Worm (Caenorhabditis elegans) whole organism, young adult: ENCODE results near the gene phdh-1.

Source experiments
- C17E4.6 ChIP-seq: fragments of 200-800 bp; sonication (Bioruptor generic); IDR thresholded peaks from 2 replicates; pipeline ENCODE4 v1.3.6; 2022; ENCODE audit warnings: missing genetic modification reagents, missing genetic modification characterization, missing compliant biosample characterization
- D2030.7 ChIP-seq: fragments of 200-800 bp; sonication (Bioruptor generic); IDR thresholded peaks from 2 replicates; pipeline ENCODE4 v1.3.6; 2022; ENCODE audit warnings: missing genetic modification reagents, missing genetic modification characterization, missing compliant biosample characterization
- F39B2.1 ChIP-seq: fragments of 200-800 bp; sonication (Bioruptor generic); IDR thresholded peaks from 2 replicates; pipeline ENCODE4 v1.3.6; 2022; ENCODE audit warnings: missing genetic modification reagents, missing genetic modification characterization, missing compliant biosample characterization
- F49E8.2 ChIP-seq: sonication (generic microtip); optimal IDR thresholded peaks from 3 replicates; lab custom pipeline; 2017; ENCODE audit warnings: missing genetic modification characterization, mild to moderate bottlenecking, missing compliant biosample characterization, antibody characterized with exemption, moderate library complexity; ENCODE audit not compliant: insufficient read depth
- F57C9.4 ChIP-seq: sonication (generic microtip); optimal IDR thresholded peaks from 2 replicates; lab custom pipeline; 2017; ENCODE audit warnings: mild to moderate bottlenecking, missing genetic modification characterization, missing compliant biosample characterization
- T07F8.4 ChIP-seq: sonication (generic microtip); optimal IDR thresholded peaks from 2 replicates; lab custom pipeline; 2016; ENCODE audit warnings: mild to moderate bottlenecking, missing genetic modification characterization, moderate library complexity, missing compliant biosample characterization
- Y53F4B.3 ChIP-seq: fragments of 200-800 bp; sonication (Bioruptor generic); IDR thresholded peaks from 2 replicates; pipeline ENCODE4 v1.3.6; 2022; ENCODE audit warnings: missing genetic modification reagents, missing genetic modification characterization, missing compliant biosample characterization
- Y95B8A.8 ChIP-seq: fragments of 200-800 bp; sonication (Bioruptor generic); IDR thresholded peaks from 2 replicates; pipeline ENCODE4 v1.3.6; 2022; ENCODE audit warnings: missing genetic modification reagents, missing genetic modification characterization, missing compliant biosample characterization
- ZK185.1 ChIP-seq: sonication (generic microtip); optimal IDR thresholded peaks from 2 replicates; lab custom pipeline; 2016; ENCODE audit warnings: mild to moderate bottlenecking, missing genetic modification characterization, missing compliant biosample characterization; ENCODE audit not compliant: poor library complexity, severe bottlenecking
- ama-1 ChIP-seq, 3 experiments: fragments of 150-350 bp in 1 of 3; sonication (generic microtip) in 2 of 3; optimal IDR thresholded peaks; 2 replicates each; lab custom pipeline; 2014 to 2018; ENCODE audit warnings: missing biosample characterization in 2 of 3, missing genetic modification characterization in 2 of 3, missing genetic modification reagents in 2 of 3
- ccch-3 ChIP-seq: fragments of 200-800 bp; sonication (Bioruptor generic); optimal IDR thresholded peaks from 2 replicates; lab custom pipeline; 2018; ENCODE audit warnings: mild to moderate bottlenecking, missing genetic modification characterization, missing compliant biosample characterization
- cebp-1 ChIP-seq, 2 experiments: fragments of 200-800 bp in 1 of 2; sonication (Bioruptor generic) in 1 of 2; sonication (generic microtip) in 1 of 2; IDR thresholded peaks in 1 of 2; optimal IDR thresholded peaks in 1 of 2; 2 replicates each; pipeline versions ENCODE4 v1.3.6 to Lab custom; 2017 to 2022; ENCODE audit warnings: missing compliant biosample characterization in 2 of 2, missing genetic modification characterization in 2 of 2, mild to moderate bottlenecking in 1 of 2, missing genetic modification reagents in 1 of 2, moderate library complexity in 1 of 2
- ceh-91 ChIP-seq: fragments of 200-800 bp; sonication (Bioruptor generic); IDR thresholded peaks from 2 replicates; pipeline ENCODE4 v1.3.6; 2022; ENCODE audit warnings: missing genetic modification reagents, missing genetic modification characterization, missing compliant biosample characterization
- chd-7 ChIP-seq: sonication (generic microtip); optimal IDR thresholded peaks from 2 replicates; lab custom pipeline; 2016; ENCODE audit warnings: mild to moderate bottlenecking, missing genetic modification characterization, moderate library complexity, missing compliant biosample characterization
- dox-1 ChIP-seq: fragments of 200-800 bp; sonication (Bioruptor generic); IDR thresholded peaks from 2 replicates; pipeline ENCODE4 v1.3.6; 2022; ENCODE audit warnings: missing genetic modification reagents, missing genetic modification characterization, missing compliant biosample characterization
- dpff-1 ChIP-seq: sonication (generic microtip); optimal IDR thresholded peaks from 2 replicates; lab custom pipeline; 2017; ENCODE audit warnings: mild to moderate bottlenecking, missing genetic modification characterization, missing compliant biosample characterization
- dpl-1 ChIP-seq: fragments of 150-350 bp; optimal IDR thresholded peaks from 2 replicates; lab custom pipeline; 2014; ENCODE audit warnings: missing biosample characterization, missing genetic modification reagents, missing genetic modification characterization
- efl-1 ChIP-seq: fragments of 150-350 bp; optimal IDR thresholded peaks from 2 replicates; lab custom pipeline; 2014; ENCODE audit warnings: missing biosample characterization, missing genetic modification reagents, missing genetic modification characterization
- egl-44 ChIP-seq: fragments of 200-800 bp; sonication (Bioruptor generic); IDR thresholded peaks from 2 replicates; pipeline ENCODE4 v1.3.6; 2022; ENCODE audit warnings: missing genetic modification reagents, missing genetic modification characterization, missing compliant biosample characterization
- hmg-1.2 ChIP-seq: fragments of 200-800 bp; sonication (Bioruptor generic); IDR thresholded peaks from 2 replicates; pipeline ENCODE4 v1.3.6; 2022; ENCODE audit warnings: missing genetic modification reagents, missing genetic modification characterization, missing compliant biosample characterization
- hsf-1 ChIP-seq: fragments of 200-800 bp; sonication (Bioruptor generic); IDR thresholded peaks from 2 replicates; pipeline ENCODE4 v1.3.6; 2022; ENCODE audit warnings: missing genetic modification reagents, missing genetic modification characterization, missing compliant biosample characterization
- lin-26 ChIP-seq: fragments of 200-800 bp; sonication (Bioruptor generic); IDR thresholded peaks from 2 replicates; pipeline ENCODE4 v1.3.6; 2022; ENCODE audit warnings: missing genetic modification reagents, missing genetic modification characterization, missing compliant biosample characterization
- lin-54 ChIP-seq: fragments of 200-800 bp; sonication (Bioruptor generic); optimal IDR thresholded peaks from 2 replicates; lab custom pipeline; 2018; ENCODE audit warnings: mild to moderate bottlenecking, missing genetic modification characterization, missing compliant biosample characterization
- lsl-1 ChIP-seq: fragments of 200-800 bp; sonication (Bioruptor generic); optimal IDR thresholded peaks from 2 replicates; lab custom pipeline; 2018; ENCODE audit warnings: mild to moderate bottlenecking, missing genetic modification characterization, moderate library complexity, missing compliant biosample characterization
- madf-10 ChIP-seq: sonication (generic microtip); optimal IDR thresholded peaks from 2 replicates; lab custom pipeline; 2016; ENCODE audit warnings: mild to moderate bottlenecking, missing genetic modification characterization, missing compliant biosample characterization
- madf-6 ChIP-seq: fragments of 200-800 bp; sonication (Bioruptor generic); IDR thresholded peaks from 2 replicates; pipeline ENCODE4 v1.3.6; 2022; ENCODE audit warnings: missing genetic modification reagents, missing genetic modification characterization, missing compliant biosample characterization
- madf-8 ChIP-seq: fragments of 200-800 bp; sonication (Bioruptor generic); conservative IDR thresholded peaks from 2 replicates; pipeline ENCODE4 v1.3.6; 2022; ENCODE audit warnings: missing genetic modification reagents, missing genetic modification characterization, missing compliant biosample characterization
- mcd-1 ChIP-seq: fragments of 200-800 bp; sonication (Bioruptor generic); IDR thresholded peaks from 2 replicates; pipeline ENCODE4 v1.3.6; 2022; ENCODE audit warnings: missing genetic modification reagents, missing genetic modification characterization, missing compliant biosample characterization
- mxl-1 ChIP-seq: sonication (generic microtip); optimal IDR thresholded peaks from 2 replicates; lab custom pipeline; 2016; ENCODE audit warnings: missing genetic modification characterization, missing compliant biosample characterization
- nfya-1 ChIP-seq: sonication (generic microtip); optimal IDR thresholded peaks from 2 replicates; lab custom pipeline; 2017; ENCODE audit warnings: antibody characterized with exemption, missing compliant biosample characterization, missing genetic modification characterization, borderline replicate concordance; ENCODE audit not compliant: insufficient read depth
- nfyb-1 ChIP-seq: fragments of 200-800 bp; sonication (Bioruptor generic); IDR thresholded peaks from 2 replicates; pipeline ENCODE4 v1.3.6; 2022; ENCODE audit warnings: missing genetic modification reagents, missing genetic modification characterization, missing compliant biosample characterization
- nhr-120 ChIP-seq: fragments of 200-800 bp; sonication (Bioruptor generic); IDR thresholded peaks from 2 replicates; pipeline ENCODE4 v1.3.6; 2022; ENCODE audit warnings: missing genetic modification characterization, missing compliant biosample characterization
- nhr-179 ChIP-seq: sonication (generic microtip); optimal IDR thresholded peaks from 2 replicates; lab custom pipeline; 2016; ENCODE audit warnings: mild to moderate bottlenecking, missing genetic modification characterization, missing compliant biosample characterization
- rcor-1 ChIP-seq: fragments of 200-800 bp; sonication (Bioruptor generic); IDR thresholded peaks from 2 replicates; pipeline ENCODE4 v1.3.6; 2022; ENCODE audit warnings: missing genetic modification reagents, missing genetic modification characterization, missing compliant biosample characterization
- snpc-1.1 ChIP-seq: sonication (generic microtip); optimal IDR thresholded peaks from 2 replicates; lab custom pipeline; 2017; ENCODE audit warnings: missing genetic modification characterization, mild to moderate bottlenecking, missing compliant biosample characterization, antibody characterized with exemption, moderate library complexity, missing genotype, missing genetic modification reagents; ENCODE audit not compliant: insufficient read depth
- snpc-1.3 ChIP-seq: sonication (generic microtip); optimal IDR thresholded peaks from 2 replicates; lab custom pipeline; 2017; ENCODE audit warnings: missing genetic modification characterization, mild to moderate bottlenecking, missing compliant biosample characterization, antibody characterized with exemption, moderate library complexity, missing genotype, missing genetic modification reagents; ENCODE audit not compliant: insufficient read depth
- snpc-3.4 ChIP-seq: sonication (generic microtip); optimal IDR thresholded peaks from 2 replicates; lab custom pipeline; 2017; ENCODE audit warnings: missing genetic modification characterization, mild to moderate bottlenecking, missing compliant biosample characterization, antibody characterized with exemption, moderate library complexity, missing genotype, missing genetic modification reagents
- snpc-4 ChIP-seq, 5 experiments: fragments of 150-350 bp in 1 of 5; sonication (generic microtip) in 4 of 5; optimal IDR thresholded peaks; 2 replicates each; lab custom pipeline; 2014 to 2018; ENCODE audit warnings: missing genetic modification characterization in 5 of 5, missing biosample characterization in 3 of 5, antibody characterized with exemption in 2 of 5, mild to moderate bottlenecking in 2 of 5, missing compliant biosample characterization in 2 of 5, missing genotype in 2 of 5, moderate library complexity in 2 of 5, missing genetic modification reagents in 1 of 5
- sptf-2 ChIP-seq: fragments of 200-800 bp; sonication (Bioruptor generic); optimal IDR thresholded peaks from 2 replicates; lab custom pipeline; 2018; ENCODE audit warnings: mild to moderate bottlenecking, missing genetic modification characterization, missing compliant biosample characterization
- tbp1 ChIP-seq: fragments of 200-800 bp; sonication (Bioruptor generic); optimal IDR thresholded peaks from 2 replicates; lab custom pipeline; 2018; ENCODE audit warnings: mild to moderate bottlenecking, missing genetic modification characterization, missing compliant biosample characterization
- tlf-1 ChIP-seq: fragments of 200-800 bp; sonication (Bioruptor generic); optimal IDR thresholded peaks from 2 replicates; lab custom pipeline; 2018; ENCODE audit warnings: mild to moderate bottlenecking, missing genetic modification characterization, missing compliant biosample characterization
- unc-130 ChIP-seq: sonication (generic microtip); optimal IDR thresholded peaks from 2 replicates; lab custom pipeline; 2016; ENCODE audit warnings: missing genetic modification reagents, missing genetic modification characterization, missing compliant biosample characterization
- xnd-1 ChIP-seq: sonication (generic microtip); optimal IDR thresholded peaks from 2 replicates; lab custom pipeline; 2016; ENCODE audit warnings: missing genotype, missing genetic modification reagents, missing genetic modification characterization, missing compliant biosample characterization

The phdh-1 gene

DNA sequence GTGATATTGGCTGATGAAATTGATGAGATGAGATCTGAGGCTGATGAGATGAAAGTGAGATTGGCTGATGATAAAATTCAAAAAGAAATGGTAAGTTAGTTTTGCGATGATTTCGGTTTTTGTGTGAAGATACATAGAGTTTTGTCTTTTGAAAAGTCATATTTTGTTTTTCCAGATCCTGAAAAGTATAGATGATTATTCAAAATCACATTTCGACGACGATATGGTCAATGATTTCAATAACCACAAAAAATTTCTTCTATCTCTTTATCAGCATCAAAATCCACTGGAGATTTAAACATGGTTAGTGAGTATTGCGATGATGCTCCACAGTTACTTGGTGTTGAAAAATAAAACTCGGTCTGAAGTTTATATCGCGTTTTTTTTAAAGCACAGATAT, 37.4 kb downstream of the phdh-1 start, which contains the start of gene csp-1:
Gene csp-1, plus strand, starts transcription at position 301 of the 400 bp plus-strand sequence.
- TF ChIP-seq F57C9.4 (tag; lab: Kevin White, UChicago) (no peak), T07F8.4 (tag; lab: Kevin White, UChicago) (no peak), Y53F4B.3 (GFP tag; lab: Robert Waterston, UW) (no peak), nfya-1 (tag; lab: Kevin White, UChicago) (no peak), nhr-179 (tag; lab: Kevin White, UChicago) (no peak)
- TF ChIP-seq, all 124 proteins: peak for 0

DNA sequence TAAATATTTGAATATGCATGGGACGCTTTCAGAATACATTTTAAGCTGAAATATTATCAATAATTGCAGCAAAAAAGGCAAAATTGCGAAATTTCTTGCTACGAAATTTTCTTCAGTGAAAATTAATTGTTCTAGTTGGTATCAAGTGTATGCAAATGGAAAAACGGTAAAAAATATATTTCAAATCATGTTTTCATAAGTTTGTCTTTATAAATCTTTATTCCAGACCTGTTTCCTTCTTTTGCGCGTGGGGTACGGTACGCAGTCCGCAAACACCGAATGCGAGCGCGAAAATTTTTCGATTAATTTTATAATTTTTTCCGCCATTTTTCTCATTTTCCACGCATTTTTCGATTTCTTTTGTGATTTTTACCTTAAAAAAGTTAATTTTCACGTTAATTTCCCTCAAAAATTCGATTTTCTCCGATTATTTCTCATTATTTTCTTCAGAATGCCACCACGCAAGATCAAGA, 41.7 kb downstream of the phdh-1 start, which contains the start of the genes fbxc-23 and csc-1:
Gene fbxc-23, minus strand, starts transcription at position 51 of the 473 bp plus-strand sequence.
Gene csc-1, plus strand, starts transcription at position 451 of the 473 bp plus-strand sequence.
- TF ChIP-seq nfyb-1 (GFP tag; lab: Robert Waterston, UW) (no peak), dpff-1 (tag; lab: Kevin White, UChicago) (no peak), mcd-1 (GFP tag; lab: Robert Waterston, UW) (peak; percentile 30; the same call in 1 of the 2 replicates), madf-10 (no peak), sptf-2 (GFP tag; lab: Kevin White, UChicago) (no peak), snpc-4 (GFP tag; optimal IDR thresholded peaks at IDR 0.05; lab: Kevin White, UChicago) (no peak), snpc-4 (tag; optimal IDR thresholded peaks at IDR 0.05; lab: Kevin White, UChicago) (peak in 3 of 4 experiments; percentile 15 to 76 (median 53)), hmg-1.2 (GFP tag; lab: Robert Waterston, UW) (peak; percentile 49; the same call in 1 of the 2 replicates), hsf-1 (GFP tag; lab: Robert Waterston, UW) (0 out of 2 replicates have a peak, but pooled peaks have one; percentile 41), lin-26 (GFP tag; lab: Robert Waterston, UW) (no peak), efl-1 (GFP tag; lab: Kevin White, UChicago) (peak; percentile 96), rcor-1 (peak; percentile 61; the same call in 1 of the 2 replicates), lin-54 (GFP tag; lab: Kevin White, UChicago) (peak; percentile 80), Y95B8A.8 (peak; percentile 44; the same call in 1 of the 2 replicates), ccch-3 (GFP tag; lab: Kevin White, UChicago) (no peak), tbp1 (GFP tag; lab: Kevin White, UChicago) (peak; percentile 24), xnd-1 (tag; lab: Kevin White, UChicago) (peak; percentile 92), dox-1 (GFP tag; lab: Robert Waterston, UW) (peak; percentile 67), dpl-1 (GFP tag; lab: Kevin White, UChicago) (peak; percentile 88), F39B2.1 (GFP tag; lab: Robert Waterston, UW) (no peak), F57C9.4 (tag; lab: Kevin White, UChicago) (no peak), madf-8 (peak; percentile 99), D2030.7 (GFP tag; lab: Robert Waterston, UW) (peak; percentile 82), lsl-1 (peak; percentile 92), ZK185.1 (tag; lab: Kevin White, UChicago) (no peak), snpc-3.4 (tag; lab: Kevin White, UChicago) (peak; percentile 75), madf-6 (GFP tag; lab: Robert Waterston, UW) (peak; percentile 100), snpc-1.3 (tag; lab: Kevin White, UChicago) (peak; percentile 47), unc-130 (no peak), egl-44 (GFP tag; lab: Robert Waterston, UW) (no peak), ceh-91 (GFP tag; lab: Robert Waterston, UW) (peak; percentile 91), tlf-1 (peak; percentile 41), mxl-1 (tag; lab: Kevin White, UChicago) (no peak), chd-7 (tag; lab: Kevin White, UChicago) (no peak), snpc-1.1 (tag; lab: Kevin White, UChicago) (peak; percentile 65), F49E8.2 (peak; percentile 62), ama-1 (optimal IDR thresholded peaks at IDR 0.05; lab: Kevin White, UChicago) (no peak), ama-1 (GFP tag; optimal IDR thresholded peaks at IDR 0.05; lab: Kevin White, UChicago) (no peak), nhr-120 (GFP tag; lab: Robert Waterston, UW) (no peak), C17E4.6 (GFP tag; lab: Robert Waterston, UW) (0 out of 2 replicates have a peak, but pooled peaks have one; percentile 8), cebp-1 (GFP tag; IDR thresholded peaks at IDR 0.05; lab: Robert Waterston, UW) (no peak), cebp-1 (tag; optimal IDR thresholded peaks at IDR 0.05; lab: Kevin White, UChicago) (peak; percentile 34)
